Fruit fly (Drosophila melanogaster): Measurements from ENCODE around the gene RFeSP.

The RFeSP gene

DNA sequence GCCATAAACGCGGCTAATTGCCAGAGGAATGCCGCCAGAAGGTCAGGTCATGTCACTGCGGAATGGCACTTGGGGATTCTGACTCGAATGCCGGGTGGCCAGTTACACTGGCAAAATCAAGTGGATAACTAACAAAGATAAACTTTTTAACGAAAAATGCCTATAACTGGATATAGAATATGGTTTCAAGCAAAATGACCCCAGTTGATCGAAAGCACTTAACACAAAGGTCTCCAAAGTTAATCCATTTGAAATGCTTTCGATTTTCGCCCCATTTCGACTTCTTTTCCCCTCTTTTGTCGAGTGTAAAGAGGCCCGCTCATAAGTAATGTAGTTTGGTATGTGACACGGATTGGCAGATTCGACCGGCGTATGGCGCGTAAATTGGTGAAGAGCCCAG lies 45.3 kb downstream of the RFeSP start (continued):
- TF ChIP-seq Blimp-1 (GFP tag; optimal IDR thresholded peaks at IDR 0.05) (peak; percentile 34), achi (GFP tag; optimal IDR thresholded peaks at IDR 0.05) (peak; percentile 38), CG6854 (GFP tag; optimal IDR thresholded peaks at IDR 0.05) (no peak), CG15336 (GFP tag; IDR thresholded peaks at IDR 0.05) (peak; percentile 30; the same call in 1 of the 2 replicates), topi (GFP tag; optimal IDR thresholded peaks at IDR 0.05) (peak; percentile 56), CG3032 (tag; optimal IDR thresholded peaks at IDR 0.05) (no peak), CG31627 (GFP tag; optimal IDR thresholded peaks at IDR 0.05) (peak; percentile 44), CG6276 (GFP tag; optimal IDR thresholded peaks at IDR 0.05) (peak; percentile 13), OdsH (GFP tag; optimal IDR thresholded peaks at IDR 0.05) (peak; percentile 45), CG3919 (GFP tag; optimal IDR thresholded peaks at IDR 0.05) (peak; percentile 50), salr (GFP tag; optimal IDR thresholded peaks at IDR 0.05) (no peak), vri (GFP tag; optimal IDR thresholded peaks at IDR 0.05) (no peak), fd59A (GFP tag; optimal IDR thresholded peaks at IDR 0.05) (no peak), Gug (GFP tag; IDR thresholded peaks at IDR 0.05) (no peak), pdm3 (GFP tag; optimal IDR thresholded peaks at IDR 0.05) (peak; percentile 27), CG32006 (GFP tag; optimal IDR thresholded peaks at IDR 0.05) (peak; percentile 48), svp (GFP tag) (peak; percentile 85), CG10631 (GFP tag; optimal IDR thresholded peaks at IDR 0.05) (peak; percentile 7), CG4318 (GFP tag; optimal IDR thresholded peaks at IDR 0.05) (no peak), Eip93F (GFP tag; optimal IDR thresholded peaks at IDR 0.05) (no peak), fd85E (GFP tag; optimal IDR thresholded peaks at IDR 0.05) (peak; percentile 15), Hr38 (GFP tag; optimal IDR thresholded peaks at IDR 0.05) (no peak)

Data from whole organism, prepupa.